Worm (Caenorhabditis elegans) whole organism, mixed stage, embryonic: ENCODE data around the gene marc-1.

Experiments used
- nhr-28 ChIP-seq: fragments of 150-350 bp; optimal IDR thresholded peaks from 2 replicates; lab custom pipeline; 2014; ENCODE audit warnings: missing biosample characterization, missing genetic modification characterization

Gene marc-1

DNA sequence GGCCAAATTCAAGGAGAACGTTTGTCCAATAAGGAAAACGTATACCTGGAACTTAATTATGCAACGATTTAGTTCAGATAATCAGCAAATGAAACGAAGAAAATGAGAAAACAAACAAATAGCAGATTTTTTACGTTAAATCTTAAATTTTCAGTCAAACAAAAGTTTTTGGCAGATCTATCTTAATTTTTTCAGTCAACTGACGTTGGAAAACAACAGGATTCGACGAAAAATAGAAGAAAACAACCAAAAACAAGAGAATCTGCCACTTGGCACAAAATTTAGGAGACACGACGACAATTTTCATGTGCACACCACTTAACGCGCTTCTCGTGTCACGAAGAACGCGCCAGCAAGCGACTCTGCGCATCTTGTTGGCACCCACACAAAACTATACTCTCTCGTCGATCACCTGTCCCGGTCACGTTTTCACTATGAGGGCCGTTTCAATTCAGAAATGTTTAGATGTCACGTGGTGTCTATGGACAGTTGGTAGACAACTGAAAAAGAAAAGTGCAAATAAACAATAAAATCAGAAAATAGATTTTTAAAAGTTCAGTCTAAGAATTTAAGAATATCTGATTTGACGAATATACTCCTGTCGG lies 50.3 kb downstream of the marc-1 start, which contains the start of gene ztf-7 (continued):
- TF ChIP-seq nhr-28 (tag; lab: Kevin White, UChicago): no peak
